Worm (Caenorhabditis elegans): ENCODE measurements around the gene pqn-73.

The pqn-73 gene

ce11 chrII:8577509-8578099, 37.1 kb downstream of the pqn-73 start, which contains the start of gene F54C9.9:
TSS of gene F54C9.9 (plus strand) at chrII:8578049.
- TF ChIP-seq F52B5.7 (tag; optimal IDR thresholded peaks at IDR 0.05) (no peak), cebp-1 (GFP tag; IDR thresholded peaks at IDR 0.05) (no peak), cebp-1 (tag; optimal IDR thresholded peaks at IDR 0.05) (peak; percentile 39), hmg-1.2 (GFP tag; IDR thresholded peaks at IDR 0.05) (peak; percentile 32; the same call in 1 of the 2 replicates), him-1 (tag; optimal IDR thresholded peaks at IDR 0.05) (peak; percentile 23), ceh-79 (tag; optimal IDR thresholded peaks at IDR 0.05) (no peak), Y95B8A.8 (GFP tag; IDR thresholded peaks at IDR 0.05) (peak; percentile 77), lin-26 (GFP tag; IDR thresholded peaks at IDR 0.05) (peak; percentile 73), Y53G8AR.9 (GFP tag; conservative IDR thresholded peaks at IDR 0.05) (peak; percentile 71), xnd-1 (tag; optimal IDR thresholded peaks at IDR 0.05) (peak; percentile 33), C17E4.6 (GFP tag; IDR thresholded peaks at IDR 0.05) (peak; percentile 48; the same call in 1 of the 2 replicates), sdz-38 (tag; optimal IDR thresholded peaks at IDR 0.05) (no peak), F33H1.4 (GFP tag; IDR thresholded peaks at IDR 0.05) (peak; percentile 28; the same call in 1 of the 2 replicates), F10E7.11 (tag; optimal IDR thresholded peaks at IDR 0.05) (no peak), ceh-58 (GFP tag; IDR thresholded peaks at IDR 0.05) (no peak), rcor-1 (GFP tag; IDR thresholded peaks at IDR 0.05) (peak; percentile 33; the same call in 1 of the 2 replicates), die-1 (tag; optimal IDR thresholded peaks at IDR 0.05) (peak; percentile 49), nhr-27 (tag; optimal IDR thresholded peaks at IDR 0.05) (no peak), zim-3 (tag; optimal IDR thresholded peaks at IDR 0.05) (no peak), F57A8.1 (GFP tag; optimal IDR thresholded peaks at IDR 0.05) (no peak), chd-7 (tag; optimal IDR thresholded peaks at IDR 0.05) (no peak), hrde-1 (tag; optimal IDR thresholded peaks at IDR 0.05; ENCODE audit: borderline replicate concordance) (peak; percentile 46), lin-35 (GFP tag; optimal IDR thresholded peaks at IDR 0.05) (peak in 1 of 3 experiments; percentile 41), repo-1 (tag; optimal IDR thresholded peaks at IDR 0.05) (peak; percentile 17), ceh-100 (GFP tag; IDR thresholded peaks at IDR 0.05) (peak; percentile 50; the same call in 1 of the 2 replicates), aptf-2 (GFP tag; conservative IDR thresholded peaks at IDR 0.05) (no peak), tbp1 (GFP tag; optimal IDR thresholded peaks at IDR 0.05) (peak; percentile 11), madf-3 (GFP tag; IDR thresholded peaks at IDR 0.05) (peak; percentile 74; the same call in 1 of the 2 replicates), Y79H2A.3 (GFP tag; conservative IDR thresholded peaks at IDR 0.05) (peak; percentile 87), B0019.2 (GFP tag; conservative IDR thresholded peaks at IDR 0.05) (no peak), athp-1 (tag; optimal IDR thresholded peaks at IDR 0.05) (peak; percentile 24), madf-8 (GFP tag; conservative IDR thresholded peaks at IDR 0.05) (peak; percentile 47), hsf-1 (GFP tag; IDR thresholded peaks at IDR 0.05) (0 out of 2 replicates have a peak, but pooled peaks have one; percentile 65), F23B12.7 (tag; optimal IDR thresholded peaks at IDR 0.05; ENCODE audit: insufficient read depth) (peak; percentile 6), B0261.1 (tag; optimal IDR thresholded peaks at IDR 0.05) (no peak), rpc-1 (optimal IDR thresholded peaks at IDR 0.05) (no peak), rpc-1 (tag; optimal IDR thresholded peaks at IDR 0.05) (peak; percentile 0), unc-130 (GFP tag; optimal IDR thresholded peaks at IDR 0.05) (peak; percentile 49), pbrm-1 (GFP tag; IDR thresholded peaks at IDR 0.05) (0 out of 2 replicates have a peak, but pooled peaks have one; percentile 31), ceh-40 (GFP tag; IDR thresholded peaks at IDR 0.05) (0 out of 2 replicates have a peak, but pooled peaks have one; percentile 2), let-607 (tag; optimal IDR thresholded peaks at IDR 0.05) (no peak), madf-6 (GFP tag; IDR thresholded peaks at IDR 0.05) (peak; percentile 71), attf-6 (GFP tag; IDR thresholded peaks at IDR 0.05) (peak; percentile 75), tbx-9 (tag; optimal IDR thresholded peaks at IDR 0.05; ENCODE audit: borderline replicate concordance) (no peak), hlh-26 (GFP tag; conservative IDR thresholded peaks at IDR 0.05) (no peak), efl-1 (GFP tag; optimal IDR thresholded peaks at IDR 0.05) (peak; percentile 19), unc-62 (GFP tag; optimal IDR thresholded peaks at IDR 0.05) (no peak), mcd-1 (GFP tag; IDR thresholded peaks at IDR 0.05) (peak; percentile 52)

Measured in whole organism, young adult.